Worm (Caenorhabditis elegans): ENCODE measurements around the gene C02B10.6.

Gene C02B10.6

DNA sequence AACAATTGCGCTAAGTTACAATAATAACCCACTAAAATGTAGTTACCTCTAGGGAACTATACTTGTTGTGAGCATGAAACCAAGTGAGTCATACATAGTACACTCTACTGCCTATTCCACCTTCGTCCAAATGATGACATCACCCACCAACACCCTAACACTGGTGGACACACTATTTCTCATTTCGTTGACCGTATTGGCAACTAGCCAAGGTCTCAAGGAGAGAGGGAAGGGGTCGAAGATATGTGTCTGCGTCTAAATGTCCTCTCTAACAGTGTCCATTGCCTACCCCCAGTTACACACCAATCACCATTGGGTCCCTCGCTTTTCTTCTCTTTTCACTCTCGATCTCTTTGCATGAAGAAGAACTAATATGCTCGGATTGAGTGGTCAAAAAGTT, 7.2 kb downstream of the C02B10.6 start:
- TF ChIP-seq Y79H2A.3 (GFP tag; conservative IDR thresholded peaks at IDR 0.05) (no peak), hlh-12 (tag; optimal IDR thresholded peaks at IDR 0.05) (no peak), tlf-1 (GFP tag; optimal IDR thresholded peaks at IDR 0.05) (no peak), nfya-2 (GFP tag; IDR thresholded peaks at IDR 0.05) (no peak), ztf-6 (GFP tag; IDR thresholded peaks at IDR 0.05) (no peak), lag-1 (GFP tag; IDR thresholded peaks at IDR 0.05) (no peak), die-1 (tag; optimal IDR thresholded peaks at IDR 0.05) (no peak), him-1 (tag; optimal IDR thresholded peaks at IDR 0.05) (no peak), sea-2 (GFP tag; IDR thresholded peaks at IDR 0.05) (no peak), Y53F4B.3 (GFP tag; IDR thresholded peaks at IDR 0.05) (no peak), K12H6.12 (tag; optimal IDR thresholded peaks at IDR 0.05) (no peak), dpl-1 (GFP tag; optimal IDR thresholded peaks at IDR 0.05) (no peak), pha-4 (tag; optimal IDR thresholded peaks at IDR 0.05) (no peak), ccch-3 (GFP tag; optimal IDR thresholded peaks at IDR 0.05) (no peak), ceh-58 (GFP tag; IDR thresholded peaks at IDR 0.05) (no peak), F22D6.2 (tag; optimal IDR thresholded peaks at IDR 0.05) (no peak)

DNA sequence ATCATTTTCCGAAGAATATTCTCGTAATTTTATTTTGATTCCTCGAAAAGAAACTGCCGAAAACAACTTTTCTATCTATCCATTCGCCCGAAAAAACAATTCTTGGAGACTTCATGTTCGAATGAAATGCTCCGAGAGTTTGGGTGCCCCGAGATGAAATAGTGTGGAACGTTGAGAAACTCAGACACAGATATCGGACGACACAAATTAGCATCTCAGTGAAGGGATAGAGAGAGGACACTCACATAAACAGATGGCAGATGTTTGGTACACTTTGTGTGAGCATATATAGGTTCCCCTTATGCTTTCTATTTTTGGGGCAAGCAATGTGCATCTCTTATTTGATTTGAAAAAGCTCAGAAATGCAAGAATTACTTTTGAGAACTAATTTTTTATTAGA, 8.2 kb downstream of the C02B10.6 start:
- TF ChIP-seq hmg-1.2 (GFP tag; IDR thresholded peaks at IDR 0.05) (peak; percentile 23; the same call in 1 of the 2 replicates), lin-35 (GFP tag; optimal IDR thresholded peaks at IDR 0.05) (no peak), mes-4 (tag; optimal IDR thresholded peaks at IDR 0.05) (no peak), ceh-100 (GFP tag; IDR thresholded peaks at IDR 0.05) (no peak)

DNA sequence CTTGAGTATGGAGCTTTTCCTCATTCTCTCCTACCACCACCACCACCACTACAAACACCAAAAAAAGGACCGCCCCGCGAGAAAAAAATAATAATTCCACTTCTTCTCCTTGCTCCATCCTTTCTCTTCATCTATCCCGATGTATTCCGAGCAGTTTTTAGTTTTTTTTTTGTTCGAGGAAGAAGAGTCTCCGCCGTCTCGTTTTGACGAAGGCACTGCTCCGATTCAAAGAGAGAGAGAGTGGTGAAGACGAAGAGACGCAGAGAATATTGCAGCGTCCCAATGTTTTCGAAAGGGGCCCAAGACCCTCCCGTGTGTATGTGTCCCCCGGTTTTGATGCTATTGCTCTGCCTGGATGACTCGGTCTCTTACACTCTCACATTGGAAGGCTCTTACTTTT, 10.4 kb downstream of the C02B10.6 start:
- TF ChIP-seq ZK185.1 (tag; optimal IDR thresholded peaks at IDR 0.05; ENCODE audit: poor library complexity, severe bottlenecking): no peak
- peak; percentile 75 for TF ChIP-seq hmg-1.2 (GFP tag; IDR thresholded peaks at IDR 0.05)
- peak; percentile 39; the same call in 1 of the 2 replicates for TF ChIP-seq zfh-2 (GFP tag; conservative IDR thresholded peaks at IDR 0.05)

ce11 chrIV:5082900-5083530, 12.3 kb downstream of the C02B10.6 start, which contains the start of gene pygo-1:
pygo-1 (plus strand) TSS chrIV:5083303.
- TF ChIP-seq tbp1 (GFP tag; optimal IDR thresholded peaks at IDR 0.05) (no peak), chd-7 (tag; optimal IDR thresholded peaks at IDR 0.05) (no peak), nhr-80 (tag; optimal IDR thresholded peaks at IDR 0.05) (peak; percentile 83), B0336.3 (GFP tag; IDR thresholded peaks at IDR 0.05) (peak; percentile 28; the same call in 1 of the 2 replicates), hlh-26 (GFP tag; conservative IDR thresholded peaks at IDR 0.05) (no peak), pbrm-1 (GFP tag; IDR thresholded peaks at IDR 0.05) (no peak), madf-10 (tag; optimal IDR thresholded peaks at IDR 0.05) (no peak), B0019.2 (GFP tag; conservative IDR thresholded peaks at IDR 0.05) (no peak), sea-2 (GFP tag; IDR thresholded peaks at IDR 0.05) (no peak), nhr-120 (GFP tag; IDR thresholded peaks at IDR 0.05) (no peak), lsy-27 (tag; optimal IDR thresholded peaks at IDR 0.05; ENCODE audit: borderline replicate concordance, insufficient read depth) (no peak), F39B2.1 (GFP tag; IDR thresholded peaks at IDR 0.05) (no peak), ama-1 (optimal IDR thresholded peaks at IDR 0.05) (no peak), ama-1 (GFP tag; optimal IDR thresholded peaks at IDR 0.05) (no peak), Y53G8AR.9 (GFP tag; conservative IDR thresholded peaks at IDR 0.05) (no peak), unc-62 (GFP tag; optimal IDR thresholded peaks at IDR 0.05) (peak; percentile 80), athp-1 (tag; optimal IDR thresholded peaks at IDR 0.05) (no peak), mcd-1 (GFP tag; IDR thresholded peaks at IDR 0.05) (no peak), hlh-12 (tag; optimal IDR thresholded peaks at IDR 0.05) (no peak), cebp-1 (GFP tag; IDR thresholded peaks at IDR 0.05) (no peak), cebp-1 (tag; optimal IDR thresholded peaks at IDR 0.05) (peak; percentile 43), tbx-9 (tag; optimal IDR thresholded peaks at IDR 0.05; ENCODE audit: borderline replicate concordance) (no peak), F23B12.7 (tag; optimal IDR thresholded peaks at IDR 0.05; ENCODE audit: insufficient read depth) (peak; percentile 9), F49E8.2 (tag; optimal IDR thresholded peaks at IDR 0.05; ENCODE audit: insufficient read depth) (no peak), egl-18 (GFP tag; IDR thresholded peaks at IDR 0.05) (no peak)

Data from whole organism, young adult.